Fruit fly (Drosophila melanogaster) whole organism, embryonic: ENCODE measurements around the gene Bcs1.

Experiments
- ATbp ChIP-seq: fragments of 200-800 bp; sonication (Bioruptor generic); optimal IDR thresholded peaks from 2 replicates; lab custom pipeline; 2017; ENCODE audit warnings: missing biosample characterization, mild to moderate bottlenecking, missing genetic modification characterization, missing genetic modification reagents
- Antp ChIP-seq: fragments of 200-800 bp; sonication (Bioruptor generic); optimal IDR thresholded peaks from 3 replicates; lab custom pipeline; 2016; ENCODE audit warnings: missing biosample characterization, missing genetic modification characterization
- Asciz ChIP-seq: fragments of 200-800 bp; sonication (Bioruptor generic); optimal IDR thresholded peaks from 2 replicates; lab custom pipeline; 2017; ENCODE audit warnings: missing biosample characterization, mild to moderate bottlenecking, missing genetic modification characterization, missing genetic modification reagents
- Atf-2 ChIP-seq: fragments of 200-800 bp; sonication (Bioruptor generic); optimal IDR thresholded peaks from 2 replicates; lab custom pipeline; 2016; ENCODE audit warnings: missing biosample characterization, missing genetic modification characterization
- Bgb ChIP-seq: fragments of 200-800 bp; sonication (Bioruptor generic); IDR thresholded peaks from 2 replicates; pipeline ENCODE4 v1.3.6; 2022; ENCODE audit warnings: missing biosample characterization, missing genetic modification characterization; ENCODE audit not compliant: partially characterized antibody
- Blimp-1 ChIP-seq: fragments of 200-800 bp; sonication (Bioruptor generic); optimal IDR thresholded peaks from 3 replicates; lab custom pipeline; 2018; ENCODE audit warnings: missing biosample characterization, missing genetic modification characterization, mild to moderate bottlenecking, moderate library complexity, missing genetic modification reagents
- CG11696 ChIP-seq: fragments of 200-800 bp; sonication (Bioruptor generic); IDR thresholded peaks from 2 replicates; pipeline ENCODE4 v1.3.6; 2022; ENCODE audit warnings: missing biosample characterization, missing genetic modification characterization
- CG1603 ChIP-seq: fragments of 200-800 bp; sonication (Bioruptor generic); optimal IDR thresholded peaks from 2 replicates; lab custom pipeline; 2019; ENCODE audit warnings: missing biosample characterization, mild to moderate bottlenecking, missing genetic modification characterization, moderate library complexity
- CG1647 ChIP-seq: fragments of 200-800 bp; sonication (Bioruptor generic); optimal IDR thresholded peaks from 3 replicates; lab custom pipeline; 2016; ENCODE audit warnings: missing biosample characterization, missing genetic modification characterization
- CG17328 ChIP-seq: fragments of 200-800 bp; sonication (Bioruptor generic); IDR thresholded peaks from 2 replicates; pipeline ENCODE4 v1.3.6; 2022; ENCODE audit warnings: missing biosample characterization, missing genetic modification characterization
- CG17359 ChIP-seq: fragments of 200-800 bp; sonication (Bioruptor generic); optimal IDR thresholded peaks from 3 replicates; lab custom pipeline; 2018; ENCODE audit warnings: missing biosample characterization, mild to moderate bottlenecking, missing genetic modification characterization, moderate library complexity
- CG17385 ChIP-seq: fragments of 200-800 bp; sonication (Bioruptor generic); optimal IDR thresholded peaks from 3 replicates; lab custom pipeline; 2018; ENCODE audit warnings: missing biosample characterization, mild to moderate bottlenecking, missing genetic modification characterization
- CG17829 ChIP-seq: fragments of 200-800 bp; optimal IDR thresholded peaks from 2 replicates; lab custom pipeline; 2019; ENCODE audit warnings: missing biosample characterization, mild to moderate bottlenecking, missing genetic modification characterization, moderate library complexity
- CG18476 ChIP-seq: fragments of 200-800 bp; sonication (Bioruptor generic); optimal IDR thresholded peaks from 2 replicates; lab custom pipeline; 2016; ENCODE audit warnings: missing biosample characterization, mild to moderate bottlenecking, missing genetic modification characterization
- CG2875 ChIP-seq: fragments of 200-800 bp; sonication (Bioruptor generic); optimal IDR thresholded peaks from 2 replicates; lab custom pipeline; 2017; ENCODE audit warnings: missing biosample characterization, mild to moderate bottlenecking, missing genetic modification characterization, missing genetic modification reagents
- CG30403 ChIP-seq: fragments of 200-800 bp; sonication (Bioruptor generic); optimal IDR thresholded peaks from 3 replicates; lab custom pipeline; 2016; ENCODE audit warnings: missing biosample characterization, missing genetic modification characterization
- CG30431 ChIP-seq: fragments of 200-800 bp; sonication (Bioruptor generic); optimal IDR thresholded peaks from 2 replicates; lab custom pipeline; 2017; ENCODE audit warnings: missing biosample characterization, missing genetic modification characterization
- CG33557 ChIP-seq: fragments of 200-800 bp; sonication (Bioruptor generic); optimal IDR thresholded peaks from 2 replicates; lab custom pipeline; 2019; ENCODE audit warnings: missing biosample characterization, mild to moderate bottlenecking, missing genetic modification characterization, moderate library complexity
- CG34224 ChIP-seq: fragments of 200-800 bp; sonication (Bioruptor generic); IDR thresholded peaks from 3 replicates; pipeline ENCODE4 v1.3.6; 2022; ENCODE audit warnings: missing biosample characterization, missing genetic modification characterization; ENCODE audit not compliant: partially characterized antibody
- CG3995 ChIP-seq: fragments of 200-800 bp; sonication (Bioruptor generic); optimal IDR thresholded peaks from 3 replicates; lab custom pipeline; 2016; ENCODE audit warnings: missing biosample characterization, missing genetic modification characterization
- CG4360 ChIP-seq: fragments of 200-800 bp; sonication (Bioruptor generic); IDR thresholded peaks from 2 replicates; pipeline ENCODE4 v1.3.6; 2022; ENCODE audit warnings: missing biosample characterization, missing genetic modification characterization
- CG4820 ChIP-seq: fragments of 200-800 bp; sonication (Bioruptor generic); optimal IDR thresholded peaks from 3 replicates; lab custom pipeline; 2016; ENCODE audit warnings: missing biosample characterization, missing genetic modification characterization
- CG6654 ChIP-seq: fragments of 200-800 bp; sonication (Bioruptor generic); optimal IDR thresholded peaks from 2 replicates; lab custom pipeline; 2017; ENCODE audit warnings: missing biosample characterization, mild to moderate bottlenecking, missing genetic modification characterization
- CG7963 ChIP-seq: fragments of 200-800 bp; sonication (Bioruptor generic); IDR thresholded peaks from 3 replicates; pipeline ENCODE4 v1.3.6; 2022; ENCODE audit warnings: missing biosample characterization, missing genetic modification characterization; ENCODE audit not compliant: partially characterized antibody
- CG9932 ChIP-seq: fragments of 200-800 bp; sonication (Bioruptor generic); IDR thresholded peaks from 2 replicates; pipeline ENCODE4 v1.3.6; 2022; ENCODE audit warnings: missing biosample characterization, missing genetic modification characterization
- Chrac-16 ChIP-seq: fragments of 200-800 bp; sonication (Bioruptor generic); optimal IDR thresholded peaks from 3 replicates; lab custom pipeline; 2016; ENCODE audit warnings: missing biosample characterization, missing genetic modification characterization
- CoRest ChIP-seq: fragments of 200-800 bp; sonication (Bioruptor generic); optimal IDR thresholded peaks from 3 replicates; lab custom pipeline; 2018; ENCODE audit warnings: missing biosample characterization, mild to moderate bottlenecking, missing genetic modification characterization, moderate library complexity
- D19A ChIP-seq: fragments of 200-800 bp; optimal IDR thresholded peaks from 3 replicates; lab custom pipeline; 2019; ENCODE audit warnings: missing biosample characterization, mild to moderate bottlenecking, missing genetic modification characterization, moderate library complexity
- Dip3 ChIP-seq: fragments of 200-800 bp; sonication (Bioruptor generic); optimal IDR thresholded peaks from 3 replicates; lab custom pipeline; 2016; ENCODE audit warnings: missing biosample characterization, missing genetic modification characterization
- Eip74EF ChIP-seq, 2 experiments: fragments of 200-800 bp in 1 of 2; fragments of >200 bp in 1 of 2; sonication (Bioruptor generic) in 1 of 2; optimal IDR thresholded peaks; 2 replicates each; lab custom pipeline; 2017 to 2019; ENCODE audit warnings: missing biosample characterization in 2 of 2, missing genetic modification characterization in 2 of 2, mild to moderate bottlenecking in 1 of 2, moderate library complexity in 1 of 2
- MBD-R2 ChIP-seq: fragments of 200-800 bp; sonication (Bioruptor generic); IDR thresholded peaks from 2 replicates; pipeline ENCODE4 v1.3.6; 2022; ENCODE audit warnings: missing biosample characterization, missing genetic modification characterization
- NC2α ChIP-seq: fragments of 200-800 bp; sonication (Bioruptor generic); optimal IDR thresholded peaks from 2 replicates; lab custom pipeline; 2016; ENCODE audit warnings: missing biosample characterization, missing genetic modification characterization
- NK7.1 ChIP-seq: fragments of 200-800 bp; sonication (Bioruptor generic); optimal IDR thresholded peaks from 3 replicates; lab custom pipeline; 2016; ENCODE audit warnings: missing biosample characterization, missing genetic modification characterization
- NfI ChIP-seq: fragments of 200-800 bp; sonication (Bioruptor generic); optimal IDR thresholded peaks from 3 replicates; lab custom pipeline; 2018; ENCODE audit warnings: missing biosample characterization, mild to moderate bottlenecking, missing genetic modification characterization, moderate library complexity
- croc ChIP-seq: fragments of 200-800 bp; sonication (Bioruptor generic); conservative IDR thresholded peaks from 3 replicates; pipeline ENCODE4 v1.3.6; 2022; ENCODE audit warnings: missing biosample characterization, missing genetic modification characterization
- ems ChIP-seq: fragments of 200-800 bp; sonication (Bioruptor generic); optimal IDR thresholded peaks from 3 replicates; lab custom pipeline; 2016; ENCODE audit warnings: missing biosample characterization, missing genetic modification characterization
- eyg ChIP-seq: fragments of 200-800 bp; sonication (Bioruptor generic); optimal IDR thresholded peaks from 3 replicates; lab custom pipeline; 2016; ENCODE audit warnings: missing biosample characterization, missing genetic modification characterization
- fu2 ChIP-seq: fragments of 200-800 bp; sonication (Bioruptor generic); optimal IDR thresholded peaks from 2 replicates; lab custom pipeline; 2016; ENCODE audit warnings: missing biosample characterization, missing genetic modification characterization
- gcm ChIP-seq: fragments of 200-800 bp; sonication (Bioruptor generic); optimal IDR thresholded peaks from 2 replicates; lab custom pipeline; 2019; ENCODE audit warnings: missing biosample characterization, mild to moderate bottlenecking, missing genetic modification characterization, moderate library complexity
- gem ChIP-seq: fragments of 200-800 bp; sonication (Bioruptor generic); optimal IDR thresholded peaks from 2 replicates; lab custom pipeline; 2019; ENCODE audit warnings: missing biosample characterization, mild to moderate bottlenecking, missing genetic modification characterization, moderate library complexity
- mld ChIP-seq: fragments of 200-800 bp; sonication (Bioruptor generic); IDR thresholded peaks from 3 replicates; pipeline ENCODE4 v1.3.6; 2022; ENCODE audit warnings: missing biosample characterization, missing genetic modification characterization; ENCODE audit not compliant: partially characterized antibody
- otp ChIP-seq: fragments of 200-800 bp; sonication (Bioruptor generic); IDR thresholded peaks from 3 replicates; pipeline ENCODE4, ENCODE4 v1.3.6; 2022; ENCODE audit warnings: missing biosample characterization, missing genetic modification characterization
- pfk ChIP-seq: fragments of 200-800 bp; sonication (Bioruptor generic); optimal IDR thresholded peaks from 2 replicates; lab custom pipeline; 2018; ENCODE audit warnings: missing biosample characterization, mild to moderate bottlenecking, missing genetic modification characterization, moderate library complexity
- sisA ChIP-seq: fragments of 200-800 bp; sonication (Bioruptor generic); IDR thresholded peaks from 2 replicates; pipeline ENCODE4 v1.3.6; 2022; ENCODE audit warnings: missing biosample characterization, missing genetic modification characterization
- sna ChIP-seq: fragments of 200-800 bp; sonication (Bioruptor generic); IDR thresholded peaks from 2 replicates; pipeline ENCODE4 v1.3.6; 2022; ENCODE audit warnings: missing biosample characterization, missing genetic modification characterization; ENCODE audit not compliant: partially characterized antibody
- sr ChIP-seq: fragments of 200-800 bp; sonication (Bioruptor generic); IDR thresholded peaks from 3 replicates; pipeline ENCODE4 v1.3.6; 2022; ENCODE audit warnings: missing biosample characterization, missing genetic modification characterization
- unc-4 ChIP-seq: fragments of 200-800 bp; sonication (Bioruptor generic); IDR thresholded peaks from 2 replicates; pipeline ENCODE4 v1.3.6; 2022; ENCODE audit warnings: missing biosample characterization, missing genetic modification characterization; ENCODE audit not compliant: partially characterized antibody
- vvl ChIP-seq: fragments of 200-800 bp; sonication (Bioruptor generic); IDR thresholded peaks from 2 replicates; pipeline ENCODE4 v1.3.6; 2022; ENCODE audit warnings: missing biosample characterization, missing genetic modification characterization
- z ChIP-seq: fragments of 200-800 bp; sonication (Bioruptor generic); IDR thresholded peaks from 3 replicates; pipeline ENCODE4 v1.3.6; 2022; ENCODE audit warnings: missing biosample characterization, missing genetic modification characterization

The Bcs1 gene

DNA sequence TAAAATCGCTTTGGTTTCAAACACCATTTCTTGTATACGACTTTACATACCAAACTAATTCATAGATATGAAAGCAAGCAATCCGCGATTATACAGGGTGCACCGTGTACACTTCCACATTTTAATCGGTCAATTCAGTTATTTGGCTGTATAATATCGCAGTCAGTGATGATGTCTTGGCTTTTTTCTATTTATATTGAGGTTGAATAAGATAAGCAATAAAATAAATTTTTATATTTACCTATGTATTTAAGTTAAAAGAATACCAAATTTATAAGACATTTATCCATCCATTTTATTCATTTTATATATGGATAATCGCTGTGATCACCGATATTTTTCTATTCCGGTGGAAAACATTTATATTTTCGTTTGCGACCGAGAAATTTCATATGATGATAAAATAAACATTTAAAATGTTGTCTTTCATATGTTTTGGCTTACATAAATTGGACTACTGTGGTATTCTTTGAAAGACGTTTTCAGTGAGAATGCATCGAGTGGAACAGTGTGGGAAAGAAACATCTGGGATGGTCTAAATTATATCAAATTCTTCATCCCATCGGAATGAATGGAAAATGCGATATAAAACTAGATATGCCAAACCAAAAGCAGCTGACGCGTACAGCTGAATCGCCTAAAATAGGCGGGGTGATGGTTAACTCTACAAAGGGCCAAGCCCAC lies 4.4 kb downstream of the Bcs1 start, which contains the start of gene CG5708 (continued):
- TF ChIP-seq CG1647 (GFP tag; lab: Kevin White, UChicago) (no peak), sr (GFP tag; lab: Robert Waterston, UW) (no peak), D19A (tag; lab: Kevin White, UChicago) (no peak), CoRest (tag; lab: Kevin White, UChicago) (peak; percentile 35), CG30431 (GFP tag; lab: Kevin White, UChicago) (no peak), NK7.1 (GFP tag; lab: Kevin White, UChicago) (no peak), eyg (GFP tag; lab: Kevin White, UChicago) (no peak), vvl (GFP tag; lab: Robert Waterston, UW) (0 out of 2 replicates have a peak, but pooled peaks have one; percentile 42), Bgb (GFP tag; lab: Robert Waterston, UW) (peak; percentile 52; the same call in 1 of the 2 replicates), CG33557 (GFP tag; lab: Kevin White, UChicago) (no peak), CG1603 (peak; percentile 86), croc (GFP tag; lab: Robert Waterston, UW) (no peak), Eip74EF (GFP tag; optimal IDR thresholded peaks at IDR 0.05; lab: Kevin White, UChicago) (no peak), CG30403 (GFP tag; lab: Kevin White, UChicago) (no peak), z (GFP tag; lab: Robert Waterston, UW) (no peak), pfk (GFP tag; lab: Kevin White, UChicago) (peak; percentile 86), CG7963 (GFP tag; lab: Robert Waterston, UW) (no peak), CG17829 (tag; lab: Kevin White, UChicago) (peak; percentile 35), CG6654 (GFP tag; lab: Kevin White, UChicago) (no peak), CG11696 (GFP tag; lab: Robert Waterston, UW) (no peak), CG17328 (no peak), sisA (GFP tag; lab: Robert Waterston, UW) (no peak), Antp (no peak), Chrac-16 (GFP tag; lab: Kevin White, UChicago) (no peak), CG17385 (no peak), ATbp (GFP tag; lab: Kevin White, UChicago) (no peak), Dip3 (GFP tag; lab: Kevin White, UChicago) (no peak), Atf-2 (GFP tag; lab: Kevin White, UChicago) (no peak), MBD-R2 (peak; percentile 58), CG2875 (GFP tag; lab: Kevin White, UChicago) (no peak), ems (GFP tag; lab: Kevin White, UChicago) (no peak), otp (GFP tag; lab: Robert Waterston, UW) (no peak), NC2α (GFP tag; lab: Kevin White, UChicago) (no peak), Asciz (GFP tag; lab: Kevin White, UChicago) (no peak), NfI (GFP tag; lab: Kevin White, UChicago) (peak; percentile 33), CG18476 (no peak), gcm (GFP tag; lab: Kevin White, UChicago) (no peak), CG34224 (GFP tag; lab: Robert Waterston, UW) (peak; percentile 30; the same call in 2 of the 3 replicates), CG9932 (GFP tag; lab: Robert Waterston, UW) (no peak), gem (tag; lab: Kevin White, UChicago) (peak; percentile 40), CG4360 (GFP tag; lab: Robert Waterston, UW) (no peak), CG4820 (GFP tag; lab: Kevin White, UChicago) (no peak), CG3995 (peak; percentile 52), mld (GFP tag; lab: Robert Waterston, UW) (no peak), fu2 (GFP tag; lab: Kevin White, UChicago) (no peak), unc-4 (peak; percentile 47; the same call in 1 of the 2 replicates), CG17359 (tag; lab: Kevin White, UChicago) (no peak), sna (GFP tag; lab: Robert Waterston, UW) (no peak), Blimp-1 (GFP tag; lab: Kevin White, UChicago) (no peak)
